Fruit fly (Drosophila melanogaster) whole organism, embryonic: Measurements from ENCODE around the gene DENR.

Experiments
- Adf1 ChIP-seq: fragments of 200-800 bp; sonication (Bioruptor generic); IDR thresholded peaks from 2 replicates; pipeline ENCODE4 v1.3.6; 2022; ENCODE audit warnings: missing biosample characterization, missing genetic modification characterization
- Aef1 ChIP-seq: fragments of 200-800 bp; sonication (Bioruptor generic); IDR thresholded peaks from 3 replicates; pipeline ENCODE4 v1.3.6; 2022; ENCODE audit warnings: missing biosample characterization, missing genetic modification characterization
- Asciz ChIP-seq: fragments of 200-800 bp; sonication (Bioruptor generic); optimal IDR thresholded peaks from 2 replicates; lab custom pipeline; 2017; ENCODE audit warnings: missing biosample characterization, mild to moderate bottlenecking, missing genetic modification characterization, missing genetic modification reagents
- Awh ChIP-seq: fragments of 200-800 bp; sonication (Bioruptor generic); IDR thresholded peaks from 2 replicates; pipeline ENCODE4, ENCODE4 v1.3.6; 2022; ENCODE audit warnings: missing biosample characterization, missing genetic modification characterization
- B-H2 ChIP-seq: fragments of 200-800 bp; sonication (Bioruptor generic); optimal IDR thresholded peaks from 2 replicates; lab custom pipeline; 2018; ENCODE audit warnings: missing biosample characterization, mild to moderate bottlenecking, missing genetic modification characterization
- C15 ChIP-seq: fragments of 200-800 bp; sonication (Bioruptor generic); IDR thresholded peaks from 3 replicates; pipeline ENCODE4 v1.3.6; 2022; ENCODE audit warnings: missing biosample characterization, missing genetic modification characterization
- CG10209 ChIP-seq: fragments of 200-800 bp; sonication (Bioruptor generic); optimal IDR thresholded peaks from 3 replicates; lab custom pipeline; 2017; ENCODE audit warnings: missing biosample characterization, mild to moderate bottlenecking, missing genetic modification characterization, missing genetic modification reagents
- CG10959 ChIP-seq: fragments of 200-800 bp; sonication (Bioruptor generic); IDR thresholded peaks from 2 replicates; pipeline ENCODE4 v1.3.6; 2022; ENCODE audit warnings: missing biosample characterization, missing genetic modification characterization
- CG11723 ChIP-seq: fragments of 200-800 bp; sonication (Bioruptor generic); optimal IDR thresholded peaks from 2 replicates; lab custom pipeline; 2017; ENCODE audit warnings: missing biosample characterization, mild to moderate bottlenecking, missing genetic modification characterization
- CG12744 ChIP-seq: fragments of 200-800 bp; sonication (Bioruptor generic); optimal IDR thresholded peaks from 2 replicates; lab custom pipeline; 2016; ENCODE audit warnings: missing biosample characterization, missing genetic modification characterization
- CG12769 ChIP-seq: fragments of 200-800 bp; sonication (Bioruptor generic); optimal IDR thresholded peaks from 2 replicates; lab custom pipeline; 2019; ENCODE audit warnings: missing biosample characterization, mild to moderate bottlenecking, missing genetic modification characterization, moderate library complexity
- CG13287 ChIP-seq: fragments of 200-800 bp; sonication (Bioruptor generic); IDR thresholded peaks from 2 replicates; pipeline ENCODE4 v1.3.6; 2022; ENCODE audit warnings: missing biosample characterization, missing genetic modification characterization; ENCODE audit not compliant: partially characterized antibody
- CG13424 ChIP-seq: fragments of 200-800 bp; sonication (Bioruptor generic); optimal IDR thresholded peaks from 2 replicates; lab custom pipeline; 2019; ENCODE audit warnings: missing biosample characterization, mild to moderate bottlenecking, missing genetic modification characterization, moderate library complexity
- CG14441 ChIP-seq: fragments of 200-800 bp; sonication (Bioruptor generic); IDR thresholded peaks from 2 replicates; pipeline ENCODE4 v1.3.6; 2022; ENCODE audit warnings: missing biosample characterization, missing genetic modification characterization
- CG15269 ChIP-seq: fragments of 200-800 bp; sonication (Bioruptor generic); optimal IDR thresholded peaks from 2 replicates; lab custom pipeline; 2018; ENCODE audit warnings: missing biosample characterization, mild to moderate bottlenecking, missing genetic modification characterization, moderate library complexity
- CG15514 ChIP-seq: fragments of 200-800 bp; sonication (Bioruptor generic); optimal IDR thresholded peaks from 3 replicates; lab custom pipeline; 2017; ENCODE audit warnings: missing biosample characterization, missing genetic modification characterization, mild to moderate bottlenecking, moderate library complexity, missing genetic modification reagents
- CG16815 ChIP-seq: fragments of 200-800 bp; sonication (Bioruptor generic); optimal IDR thresholded peaks from 3 replicates; lab custom pipeline; 2017; ENCODE audit warnings: missing biosample characterization, mild to moderate bottlenecking, missing genetic modification characterization
- CG18011 ChIP-seq: fragments of 200-800 bp; sonication (Bioruptor generic); optimal IDR thresholded peaks from 2 replicates; lab custom pipeline; 2017; ENCODE audit warnings: missing biosample characterization, missing genetic modification characterization, mild to moderate bottlenecking, moderate library complexity, missing genotype
- CG2678 ChIP-seq: fragments of 200-800 bp; sonication (Bioruptor generic); optimal IDR thresholded peaks from 3 replicates; lab custom pipeline; 2019; ENCODE audit warnings: missing biosample characterization, mild to moderate bottlenecking, missing genetic modification characterization, moderate library complexity
- CG3163 ChIP-seq: fragments of 200-800 bp; sonication (Bioruptor generic); optimal IDR thresholded peaks from 3 replicates; lab custom pipeline; 2016; ENCODE audit warnings: missing biosample characterization, missing genetic modification characterization
- CG34376 ChIP-seq: fragments of 200-800 bp; sonication (Bioruptor generic); optimal IDR thresholded peaks from 2 replicates; lab custom pipeline; 2018; ENCODE audit warnings: missing biosample characterization, mild to moderate bottlenecking, missing genetic modification characterization
- CG4707 ChIP-seq: fragments of 200-800 bp; sonication (Bioruptor generic); optimal IDR thresholded peaks from 2 replicates; lab custom pipeline; 2018; ENCODE audit warnings: missing biosample characterization, mild to moderate bottlenecking, missing genetic modification characterization, moderate library complexity
- CG7357 ChIP-seq: fragments of 200-800 bp; sonication (Bioruptor generic); IDR thresholded peaks from 3 replicates; pipeline ENCODE4 v1.3.6; 2022; ENCODE audit warnings: missing biosample characterization, missing genetic modification characterization
- CG7839 ChIP-seq: fragments of 200-800 bp; sonication (Bioruptor generic); optimal IDR thresholded peaks from 3 replicates; lab custom pipeline; 2018; ENCODE audit warnings: missing biosample characterization, mild to moderate bottlenecking, missing genetic modification characterization, moderate library complexity
- CG8089 ChIP-seq: fragments of 200-800 bp; sonication (Bioruptor generic); optimal IDR thresholded peaks from 3 replicates; lab custom pipeline; 2016; ENCODE audit warnings: missing biosample characterization, missing genetic modification characterization
- CG8290 ChIP-seq, 3 experiments: fragments of 200-800 bp; sonication (Bioruptor generic); optimal IDR thresholded peaks; 2 replicates each; lab custom pipeline; 2016 to 2019; ENCODE audit warnings: missing biosample characterization in 3 of 3, missing genetic modification characterization in 3 of 3, mild to moderate bottlenecking in 2 of 3, moderate library complexity in 1 of 3
- CG9437 ChIP-seq: fragments of 200-800 bp; sonication (Bioruptor generic); optimal IDR thresholded peaks from 2 replicates; lab custom pipeline; 2018; ENCODE audit warnings: missing biosample characterization, mild to moderate bottlenecking, missing genetic modification characterization
- CrebB ChIP-seq: fragments of 200-800 bp; sonication (Bioruptor generic); optimal IDR thresholded peaks from 3 replicates; lab custom pipeline; 2018; ENCODE audit warnings: missing biosample characterization, mild to moderate bottlenecking, missing genetic modification characterization
- D19A ChIP-seq: fragments of 200-800 bp; optimal IDR thresholded peaks from 3 replicates; lab custom pipeline; 2019; ENCODE audit warnings: missing biosample characterization, mild to moderate bottlenecking, missing genetic modification characterization, moderate library complexity
- Fer3 ChIP-seq: fragments of 200-800 bp; sonication (Bioruptor generic); optimal IDR thresholded peaks from 2 replicates; lab custom pipeline; 2018; ENCODE audit warnings: missing biosample characterization, mild to moderate bottlenecking, missing genetic modification characterization, moderate library complexity
- Hmr ChIP-seq: fragments of 200-800 bp; sonication (Bioruptor generic); optimal IDR thresholded peaks from 3 replicates; lab custom pipeline; 2017; ENCODE audit warnings: mild to moderate bottlenecking, missing biosample characterization, missing genetic modification reagents, missing genetic modification characterization
- MBD-R2 ChIP-seq: fragments of 200-800 bp; sonication (Bioruptor generic); IDR thresholded peaks from 2 replicates; pipeline ENCODE4 v1.3.6; 2022; ENCODE audit warnings: missing biosample characterization, missing genetic modification characterization
- Med ChIP-seq: fragments of 200-800 bp; sonication (Bioruptor generic); peaks from one replicate; lab custom pipeline; 2016; ENCODE audit warnings: missing biosample characterization, missing genetic modification characterization, mild to moderate bottlenecking, inconsistent platforms, moderate library complexity
- Nf-YC ChIP-seq: fragments of 200-800 bp; optimal IDR thresholded peaks from 3 replicates; lab custom pipeline; 2019; ENCODE audit warnings: missing biosample characterization, mild to moderate bottlenecking, missing genetic modification characterization, moderate library complexity
- Oaz ChIP-seq: fragments of 200-800 bp; sonication (Bioruptor generic); IDR thresholded peaks from 2 replicates; pipeline ENCODE4 v1.3.6; 2022; ENCODE audit warnings: missing biosample characterization, missing genetic modification characterization
- Pdp1 ChIP-seq, 2 experiments: fragments of 200-800 bp; sonication (Bioruptor generic); optimal IDR thresholded peaks; 3 replicates each; lab custom pipeline; 2016; ENCODE audit warnings: missing biosample characterization in 2 of 2, missing genetic modification characterization in 2 of 2, mild to moderate bottlenecking in 1 of 2, moderate library complexity in 1 of 2
- Trl ChIP-seq, 3 experiments: fragments of >200 bp in 2 of 3; fragments of 200-800 bp in 1 of 3; sonication (Bioruptor generic) in 1 of 3; optimal IDR thresholded peaks; 2 replicates in 1 of 3; 3 replicates in 2 of 3; lab custom pipeline; 2016 to 2017; ENCODE audit warnings: missing biosample characterization in 1 of 3, missing genetic modification characterization in 1 of 3
- abd-A ChIP-seq: fragments of 200-800 bp; sonication (Bioruptor generic); optimal IDR thresholded peaks from 3 replicates; lab custom pipeline; 2019; ENCODE audit warnings: missing biosample characterization, mild to moderate bottlenecking, missing genetic modification characterization, moderate library complexity
- disco-r ChIP-seq: fragments of 200-800 bp; sonication (Bioruptor generic); optimal IDR thresholded peaks from 2 replicates; lab custom pipeline; 2016; ENCODE audit warnings: missing biosample characterization, missing genetic modification characterization
- dmrt99B ChIP-seq: fragments of 200-800 bp; sonication (Bioruptor generic); optimal IDR thresholded peaks from 2 replicates; lab custom pipeline; 2018; ENCODE audit warnings: missing biosample characterization, mild to moderate bottlenecking, missing genetic modification characterization, moderate library complexity
- grn ChIP-seq: fragments of 200-800 bp; sonication (Bioruptor generic); optimal IDR thresholded peaks from 3 replicates; lab custom pipeline; 2017; ENCODE audit warnings: missing biosample characterization, missing genetic modification characterization
- h ChIP-seq: fragments of >200 bp; optimal IDR thresholded peaks from 2 replicates; lab custom pipeline; 2017
- her ChIP-seq: fragments of 200-800 bp; sonication (Bioruptor generic); optimal IDR thresholded peaks from 2 replicates; lab custom pipeline; 2016; ENCODE audit warnings: missing biosample characterization, missing genetic modification characterization
- nom ChIP-seq: fragments of 200-800 bp; sonication (Bioruptor generic); optimal IDR thresholded peaks from 2 replicates; lab custom pipeline; 2017; ENCODE audit warnings: missing biosample characterization, missing genetic modification characterization, mild to moderate bottlenecking, moderate library complexity, missing genetic modification reagents
- otp ChIP-seq: fragments of 200-800 bp; sonication (Bioruptor generic); IDR thresholded peaks from 3 replicates; pipeline ENCODE4, ENCODE4 v1.3.6; 2022; ENCODE audit warnings: missing biosample characterization, missing genetic modification characterization
- ranshi ChIP-seq: fragments of 200-800 bp; sonication (Bioruptor generic); IDR thresholded peaks from 2 replicates; pipeline ENCODE4 v1.3.6; 2022; ENCODE audit warnings: missing biosample characterization, missing genetic modification characterization
- sim ChIP-seq: fragments of 200-800 bp; sonication (Bioruptor generic); IDR thresholded peaks from 2 replicates; pipeline ENCODE4 v1.3.6; 2022; ENCODE audit warnings: missing biosample characterization, missing genetic modification characterization
- so ChIP-seq: fragments of 200-800 bp; sonication (Bioruptor generic); IDR thresholded peaks from 3 replicates; pipeline ENCODE4 v1.3.6; 2022; ENCODE audit warnings: missing biosample characterization, missing genetic modification characterization
- tgo ChIP-seq: fragments of 200-800 bp; sonication (Bioruptor generic); IDR thresholded peaks from 3 replicates; pipeline ENCODE4 v1.3.6; 2022; ENCODE audit warnings: missing biosample characterization, missing genetic modification characterization

DENR gene

dm6 chrX:16917462-16917861 lies 31.1 kb upstream of the DENR start (continued):
- no peak for TF ChIP-seq sim (GFP tag; lab: Robert Waterston, UW)
- TF ChIP-seq D19A (tag; lab: Kevin White, UChicago), result no peak
- TF ChIP-seq CG15269, result no peak
- no peak for TF ChIP-seq Asciz (GFP tag; lab: Kevin White, UChicago)
- no peak for TF ChIP-seq ranshi (GFP tag; lab: Robert Waterston, UW)
- no peak for TF ChIP-seq CG18011 (GFP tag; lab: Kevin White, UChicago)
- no peak for TF ChIP-seq CG8089 (GFP tag; lab: Kevin White, UChicago)
- TF ChIP-seq CG13424 (tag; lab: Kevin White, UChicago), result no peak
- TF ChIP-seq dmrt99B, result no peak
- TF ChIP-seq CG11723 (GFP tag; lab: Kevin White, UChicago), result no peak
- TF ChIP-seq CG34376 (GFP tag; lab: Kevin White, UChicago), result no peak
- TF ChIP-seq CG16815 (GFP tag; lab: Kevin White, UChicago), result no peak
- TF ChIP-seq CG7357, result no peak
- no peak for TF ChIP-seq CG14441 (GFP tag; lab: Robert Waterston, UW)
- TF ChIP-seq Oaz (GFP tag; lab: Robert Waterston, UW), result no peak
- TF ChIP-seq tgo, result no peak
- TF ChIP-seq CrebB (tag; lab: Kevin White, UChicago), result no peak
- no peak for TF ChIP-seq CG10959 (GFP tag; lab: Robert Waterston, UW)
- TF ChIP-seq MBD-R2, result no peak
- no peak for TF ChIP-seq C15 (GFP tag; lab: Robert Waterston, UW)
- TF ChIP-seq CG2678 (tag; lab: Kevin White, UChicago), result peak; percentile 23
- peak; percentile 9 for TF ChIP-seq Hmr (GFP tag; lab: Kevin White, UChicago)
- TF ChIP-seq CG12744 (GFP tag; lab: Kevin White, UChicago), result no peak
- TF ChIP-seq h, result no peak
- TF ChIP-seq Nf-YC (tag; lab: Kevin White, UChicago), result no peak
- TF ChIP-seq Med (GFP tag; lab: Kevin White, UChicago), result peak; percentile 67
- TF ChIP-seq B-H2 (GFP tag; lab: Kevin White, UChicago), result no peak
- no peak for TF ChIP-seq CG10209
- TF ChIP-seq CG8290 (GFP tag; optimal IDR thresholded peaks at IDR 0.05; lab: Kevin White, UChicago), result no peak
- TF ChIP-seq CG8290 (tag; optimal IDR thresholded peaks at IDR 0.05; lab: Kevin White, UChicago), result peak in 1 of 2 experiments; percentile 30
- no peak for TF ChIP-seq her (GFP tag; lab: Kevin White, UChicago)
- TF ChIP-seq CG9437 (GFP tag; lab: Kevin White, UChicago), result no peak
- no peak for TF ChIP-seq Adf1 (GFP tag; lab: Robert Waterston, UW)
- no peak for TF ChIP-seq CG7839 (tag; lab: Kevin White, UChicago)
- no peak for TF ChIP-seq Fer3
- peak; percentile 21 for TF ChIP-seq CG12769 (tag; lab: Kevin White, UChicago)
- TF ChIP-seq, all 482 proteins: peak for 23

dm6 chrX:16912965-16913755 lies 26.8 kb upstream of the DENR start, which contains the start of gene CG4928:
Gene CG4928, plus strand, starts transcription at chrX:16913180.
- TF ChIP-seq Awh (GFP tag; lab: Robert Waterston, UW) (0 out of 2 replicates have a peak, but pooled peaks have one; percentile 19), Aef1 (GFP tag; lab: Robert Waterston, UW) (0 out of 3 replicates have a peak, but pooled peaks have one; percentile 18), otp (GFP tag; lab: Robert Waterston, UW) (no peak), CG13287 (GFP tag; lab: Robert Waterston, UW) (peak; percentile 11; the same call in 1 of the 2 replicates), Pdp1 (GFP tag; optimal IDR thresholded peaks at IDR 0.05; lab: Kevin White, UChicago) (peak in 1 of 2 experiments; percentile 18), grn (peak; percentile 45), CG3163 (GFP tag; lab: Kevin White, UChicago) (peak; percentile 14), CG4707 (GFP tag; lab: Kevin White, UChicago) (peak; percentile 19), CG8290 (GFP tag; optimal IDR thresholded peaks at IDR 0.05; lab: Kevin White, UChicago) (no peak), CG8290 (tag; optimal IDR thresholded peaks at IDR 0.05; lab: Kevin White, UChicago) (no peak), nom (GFP tag; lab: Kevin White, UChicago) (peak; percentile 0), so (0 out of 3 replicates have a peak, but pooled peaks have one; percentile 22), CG15514 (GFP tag; lab: Kevin White, UChicago) (peak; percentile 5), disco-r (GFP tag; lab: Kevin White, UChicago) (no peak), Trl (optimal IDR thresholded peaks at IDR 0.05; lab: Kevin White, UChicago) (peak; percentile 38 to 73), Trl (GFP tag; optimal IDR thresholded peaks at IDR 0.05; lab: Kevin White, UChicago) (no peak), abd-A (tag; lab: Kevin White, UChicago) (peak; percentile 75)
